Worm (Caenorhabditis elegans) whole organism, L2 larva: Measurements from ENCODE around the gene C09G9.3.

Experiments
- C34F6.9 ChIP-seq: fragments of 150-350 bp; optimal IDR thresholded peaks from 2 replicates; lab custom pipeline; 2014; ENCODE audit warnings: missing biosample characterization, missing genetic modification characterization
- nhr-11 ChIP-seq: fragments of 150-350 bp; optimal IDR thresholded peaks from 2 replicates; lab custom pipeline; 2014; ENCODE audit warnings: missing biosample characterization, missing genetic modification characterization
- nhr-129 ChIP-seq: fragments of 150-350 bp; optimal IDR thresholded peaks from 2 replicates; lab custom pipeline; 2014; ENCODE audit warnings: missing biosample characterization, missing genetic modification characterization
- nhr-237 ChIP-seq: fragments of 150-350 bp; optimal IDR thresholded peaks from 2 replicates; lab custom pipeline; 2014; ENCODE audit warnings: missing biosample characterization, missing genetic modification characterization
- nhr-77 ChIP-seq: fragments of 150-350 bp; optimal IDR thresholded peaks from 2 replicates; lab custom pipeline; 2014; ENCODE audit warnings: missing biosample characterization, missing genetic modification characterization
- sma-3 ChIP-seq: sonication (generic microtip); optimal IDR thresholded peaks from 2 replicates; lab custom pipeline; 2016; ENCODE audit warnings: missing genetic modification reagents, missing genetic modification characterization, missing compliant biosample characterization
- snpc-4 ChIP-seq: fragments of 150-350 bp; optimal IDR thresholded peaks from 2 replicates; lab custom pipeline; 2014; ENCODE audit warnings: missing biosample characterization, missing genetic modification characterization
- unc-62 ChIP-seq: fragments of 150-350 bp; optimal IDR thresholded peaks from 2 replicates; lab custom pipeline; 2014; ENCODE audit warnings: missing biosample characterization, missing genetic modification reagents, missing genetic modification characterization
- zag-1 ChIP-seq: fragments of 150-350 bp; optimal IDR thresholded peaks from 2 replicates; lab custom pipeline; 2014; ENCODE audit warnings: missing biosample characterization, missing genetic modification characterization
- ztf-11 ChIP-seq: sonication (generic microtip); optimal IDR thresholded peaks from 2 replicates; lab custom pipeline; 2017; ENCODE audit warnings: missing biosample characterization, missing genetic modification characterization
- ztf-4 ChIP-seq: fragments of 150-350 bp; optimal IDR thresholded peaks from 2 replicates; lab custom pipeline; 2014; ENCODE audit warnings: missing biosample characterization, missing genetic modification characterization

- TF ChIP-seq nhr-11 (no peak), nhr-237 (tag; lab: Kevin White, UChicago) (no peak), unc-62 (no peak), zag-1 (tag; lab: Kevin White, UChicago) (no peak), ztf-11 (tag; lab: Kevin White, UChicago) (no peak), sma-3 (GFP tag; lab: Kevin White, UChicago) (no peak), nhr-77 (no peak), nhr-129 (tag; lab: Kevin White, UChicago) (no peak), C34F6.9 (tag; lab: Kevin White, UChicago) (no peak), snpc-4 (tag; lab: Kevin White, UChicago) (no peak), ztf-4 (tag; lab: Kevin White, UChicago) (no peak)
These were observed 33.9 kb upstream of the C09G9.3 start, which contains the start of gene C27B7.7 for ce11 chrIV:8906743-8907142.
